Fruit fly (Drosophila melanogaster) whole organism, prepupa: ENCODE measurements around the gene CCT1.

ENCODE experiments used
- Blimp-1 ChIP-seq: fragments of 200-800 bp; sonication (Bioruptor generic); optimal IDR thresholded peaks from 3 replicates; lab custom pipeline; 2017; ENCODE audit warnings: missing biosample characterization, missing genetic modification characterization, mild to moderate bottlenecking, moderate library complexity, missing genetic modification reagents
- CG10631 ChIP-seq: fragments of 200-800 bp; sonication (Bioruptor generic); optimal IDR thresholded peaks from 2 replicates; lab custom pipeline; 2016; ENCODE audit warnings: missing biosample characterization, missing genetic modification characterization
- CG10669 ChIP-seq: fragments of 200-800 bp; sonication (Bioruptor generic); optimal IDR thresholded peaks from 3 replicates; lab custom pipeline; 2018; ENCODE audit warnings: missing biosample characterization, mild to moderate bottlenecking, missing genetic modification characterization, moderate library complexity
- CG11762 ChIP-seq: fragments of 200-800 bp; sonication (Bioruptor generic); optimal IDR thresholded peaks from 3 replicates; lab custom pipeline; 2016; ENCODE audit warnings: missing biosample characterization, missing genetic modification characterization; ENCODE audit not compliant: insufficient read depth
- CG11902 ChIP-seq: fragments of 200-800 bp; sonication (Bioruptor generic); optimal IDR thresholded peaks from 3 replicates; lab custom pipeline; 2016; ENCODE audit warnings: missing biosample characterization, missing genetic modification characterization
- CG1621 ChIP-seq: fragments of 200-800 bp; sonication (Bioruptor generic); optimal IDR thresholded peaks from 3 replicates; lab custom pipeline; 2018; ENCODE audit warnings: missing biosample characterization, mild to moderate bottlenecking, missing genetic modification characterization
- CG3032 ChIP-seq: fragments of 200-800 bp; optimal IDR thresholded peaks from 2 replicates; lab custom pipeline; 2019; ENCODE audit warnings: missing biosample characterization, mild to moderate bottlenecking, missing genetic modification characterization, moderate library complexity
- CG31627 ChIP-seq: fragments of 200-800 bp; sonication (Bioruptor generic); optimal IDR thresholded peaks from 3 replicates; lab custom pipeline; 2016; ENCODE audit warnings: missing biosample characterization, missing genetic modification characterization
- CG32006 ChIP-seq: fragments of 200-800 bp; sonication (Bioruptor generic); optimal IDR thresholded peaks from 3 replicates; lab custom pipeline; 2017; ENCODE audit warnings: missing biosample characterization, mild to moderate bottlenecking, missing genetic modification characterization
- CG34406 ChIP-seq: fragments of 200-800 bp; sonication (Bioruptor generic); optimal IDR thresholded peaks from 3 replicates; lab custom pipeline; 2016; ENCODE audit warnings: missing biosample characterization, missing genetic modification characterization
- CG3919 ChIP-seq: fragments of 200-800 bp; sonication (Bioruptor generic); optimal IDR thresholded peaks from 3 replicates; lab custom pipeline; 2016; ENCODE audit warnings: missing biosample characterization, missing genetic modification characterization
- CG6792 ChIP-seq: fragments of 200-800 bp; sonication (Bioruptor generic); optimal IDR thresholded peaks from 3 replicates; lab custom pipeline; 2016; ENCODE audit warnings: missing biosample characterization, missing genetic modification characterization
- CG6808 ChIP-seq: fragments of 200-800 bp; sonication (Bioruptor generic); optimal IDR thresholded peaks from 3 replicates; lab custom pipeline; 2017; ENCODE audit warnings: missing biosample characterization, missing genetic modification characterization, mild to moderate bottlenecking, moderate library complexity, missing genetic modification reagents
- CG7368 ChIP-seq: fragments of 200-800 bp; sonication (Bioruptor generic); optimal IDR thresholded peaks from 3 replicates; lab custom pipeline; 2016; ENCODE audit warnings: missing biosample characterization, missing genetic modification characterization
- CG8119 ChIP-seq: fragments of 200-800 bp; sonication (Bioruptor generic); IDR thresholded peaks from 3 replicates; pipeline ENCODE4 v1.3.6; 2022; ENCODE audit warnings: missing biosample characterization, missing genetic modification characterization
- CG8319 ChIP-seq: fragments of 200-800 bp; sonication (Bioruptor generic); optimal IDR thresholded peaks from 3 replicates; lab custom pipeline; 2016; ENCODE audit warnings: missing biosample characterization, missing genetic modification characterization
- CG8632 ChIP-seq: fragments of 200-800 bp; sonication (Bioruptor generic); optimal IDR thresholded peaks from 3 replicates; lab custom pipeline; 2016; ENCODE audit warnings: missing biosample characterization, missing genetic modification characterization
- CG9139 ChIP-seq: fragments of 200-800 bp; sonication (Bioruptor generic); optimal IDR thresholded peaks from 3 replicates; lab custom pipeline; 2017; ENCODE audit warnings: missing biosample characterization, mild to moderate bottlenecking, missing genetic modification characterization
- Eip75B ChIP-seq: fragments of 200-800 bp; sonication (Bioruptor generic); optimal IDR thresholded peaks from 3 replicates; lab custom pipeline; 2016; ENCODE audit warnings: missing biosample characterization, missing genetic modification characterization
- Eip78C ChIP-seq: fragments of 200-800 bp; sonication (Bioruptor generic); peaks from one replicate; lab custom pipeline; 2016; ENCODE audit warnings: missing biosample characterization, missing genetic modification characterization
- Eip93F ChIP-seq: fragments of 200-800 bp; sonication (Bioruptor generic); optimal IDR thresholded peaks from 2 replicates; lab custom pipeline; 2016; ENCODE audit warnings: missing biosample characterization, mild to moderate bottlenecking, missing genetic modification characterization
- Ets96B ChIP-seq: fragments of 200-800 bp; optimal IDR thresholded peaks from 2 replicates; lab custom pipeline; 2019; ENCODE audit warnings: missing biosample characterization, mild to moderate bottlenecking, missing genetic modification characterization, moderate library complexity
- Gug ChIP-seq: fragments of 200-800 bp; sonication (Bioruptor generic); IDR thresholded peaks from 2 replicates; pipeline ENCODE4 v1.3.6; 2022; ENCODE audit warnings: missing biosample characterization, missing genetic modification characterization
- Hr38 ChIP-seq: sonication (Bioruptor generic); optimal IDR thresholded peaks from 2 replicates; lab custom pipeline; 2016; ENCODE audit warnings: missing biosample characterization, missing genetic modification characterization
- Hr39 ChIP-seq: fragments of 200-800 bp; sonication (Bioruptor generic); optimal IDR thresholded peaks from 2 replicates; lab custom pipeline; 2016; ENCODE audit warnings: missing biosample characterization, missing genetic modification characterization
- Hr4 ChIP-seq: fragments of 200-800 bp; sonication (Bioruptor generic); optimal IDR thresholded peaks from 3 replicates; lab custom pipeline; 2016; ENCODE audit warnings: missing biosample characterization, missing genetic modification characterization
- Lpt ChIP-seq: fragments of 200-800 bp; sonication (Bioruptor generic); optimal IDR thresholded peaks from 3 replicates; lab custom pipeline; 2016; ENCODE audit warnings: missing biosample characterization, missing genetic modification characterization
- Met ChIP-seq: fragments of 200-800 bp; sonication (Bioruptor generic); optimal IDR thresholded peaks from 3 replicates; lab custom pipeline; 2016; ENCODE audit warnings: missing biosample characterization, missing genetic modification characterization
- OdsH ChIP-seq: fragments of 200-800 bp; sonication (Bioruptor generic); optimal IDR thresholded peaks from 3 replicates; lab custom pipeline; 2016; ENCODE audit warnings: missing biosample characterization, missing genetic modification characterization
- Sox102F ChIP-seq: fragments of 200-800 bp; sonication (Bioruptor generic); optimal IDR thresholded peaks from 2 replicates; lab custom pipeline; 2016; ENCODE audit warnings: missing biosample characterization, mild to moderate bottlenecking, missing genetic modification characterization
- Sox14 ChIP-seq: fragments of 200-800 bp; sonication (Bioruptor generic); optimal IDR thresholded peaks from 3 replicates; lab custom pipeline; 2016; ENCODE audit warnings: missing biosample characterization, missing genetic modification characterization
- achi ChIP-seq: fragments of 200-800 bp; sonication (Bioruptor generic); optimal IDR thresholded peaks from 3 replicates; lab custom pipeline; 2016; ENCODE audit warnings: missing biosample characterization, missing genetic modification characterization
- acj6 ChIP-seq: fragments of 200-800 bp; sonication (Bioruptor generic); optimal IDR thresholded peaks from 3 replicates; lab custom pipeline; 2016; ENCODE audit warnings: missing biosample characterization, missing genetic modification characterization
- dac ChIP-seq: fragments of 200-800 bp; sonication (Bioruptor generic); optimal IDR thresholded peaks from 2 replicates; lab custom pipeline; 2017; ENCODE audit warnings: missing biosample characterization, mild to moderate bottlenecking, missing genetic modification characterization
- eg ChIP-seq: fragments of 200-800 bp; sonication (Bioruptor generic); IDR thresholded peaks from 3 replicates; pipeline ENCODE4 v1.3.6; 2022; ENCODE audit warnings: missing biosample characterization, missing genetic modification characterization
- esn ChIP-seq: fragments of 200-800 bp; sonication (Bioruptor generic); optimal IDR thresholded peaks from 2 replicates; lab custom pipeline; 2016; ENCODE audit warnings: missing biosample characterization, mild to moderate bottlenecking, missing genetic modification characterization, moderate library complexity
- fd59A ChIP-seq: fragments of 200-800 bp; sonication (Bioruptor generic); optimal IDR thresholded peaks from 2 replicates; lab custom pipeline; 2017; ENCODE audit warnings: missing biosample characterization, mild to moderate bottlenecking, missing genetic modification characterization, missing genetic modification reagents
- fkh ChIP-seq: fragments of 200-800 bp; sonication (Bioruptor generic); optimal IDR thresholded peaks from 3 replicates; lab custom pipeline; 2017; ENCODE audit warnings: missing biosample characterization, mild to moderate bottlenecking, missing genetic modification characterization, moderate library complexity
- lz ChIP-seq: fragments of 200-800 bp; sonication (Bioruptor generic); optimal IDR thresholded peaks from 3 replicates; lab custom pipeline; 2016; ENCODE audit warnings: missing biosample characterization, missing genetic modification characterization
- net ChIP-seq: fragments of 200-800 bp; sonication (Bioruptor generic); optimal IDR thresholded peaks from 3 replicates; lab custom pipeline; 2016; ENCODE audit warnings: missing biosample characterization, missing genetic modification characterization
- pdm3 ChIP-seq: fragments of 200-800 bp; sonication (Bioruptor generic); optimal IDR thresholded peaks from 3 replicates; lab custom pipeline; 2016; ENCODE audit warnings: missing biosample characterization, missing genetic modification characterization
- salr ChIP-seq, 2 experiments: fragments of 200-800 bp; sonication (Bioruptor generic); optimal IDR thresholded peaks; 3 replicates each; lab custom pipeline; 2016 to 2018; ENCODE audit warnings: missing biosample characterization in 2 of 2, missing genetic modification characterization in 2 of 2, mild to moderate bottlenecking in 1 of 2
- ss ChIP-seq, 2 experiments: fragments of 200-800 bp; sonication (Bioruptor generic); optimal IDR thresholded peaks; 2 replicates in 1 of 2; 3 replicates in 1 of 2; lab custom pipeline; 2017 to 2018; ENCODE audit warnings: mild to moderate bottlenecking in 2 of 2, missing biosample characterization in 2 of 2, missing genetic modification characterization in 2 of 2, moderate library complexity in 1 of 2
- svp ChIP-seq: fragments of 200-800 bp; sonication (Bioruptor generic); peaks from one replicate; lab custom pipeline; 2016; ENCODE audit warnings: missing biosample characterization, missing genetic modification characterization
- topi ChIP-seq: fragments of 200-800 bp; sonication (Bioruptor generic); optimal IDR thresholded peaks from 3 replicates; lab custom pipeline; 2016; ENCODE audit warnings: missing biosample characterization, missing genetic modification characterization
- vri ChIP-seq: fragments of 200-800 bp; sonication (Bioruptor generic); optimal IDR thresholded peaks from 3 replicates; lab custom pipeline; 2016; ENCODE audit warnings: missing biosample characterization, mild to moderate bottlenecking, missing genetic modification characterization

Gene CCT1

dm6 chr3R:22538877-22539276 is 47.6 kb upstream of the CCT1 start:
- TF ChIP-seq Gug (GFP tag; lab: Robert Waterston, UW): no peak
- peak; percentile 47 for TF ChIP-seq Ets96B (tag; lab: Kevin White, UChicago)
- peak; percentile 32 for TF ChIP-seq acj6 (GFP tag; lab: Kevin White, UChicago)
- TF ChIP-seq CG3919 (GFP tag; lab: Kevin White, UChicago): peak; percentile 18
- no peak for TF ChIP-seq CG10631 (GFP tag; lab: Kevin White, UChicago)
- TF ChIP-seq CG34406 (GFP tag; lab: Kevin White, UChicago): peak; percentile 58
- peak; percentile 38 for TF ChIP-seq CG6792 (GFP tag; lab: Kevin White, UChicago)
- TF ChIP-seq CG11902: peak; percentile 25
- TF ChIP-seq OdsH: peak; percentile 52
- TF ChIP-seq Sox14: peak; percentile 6
- no peak for TF ChIP-seq salr (GFP tag; optimal IDR thresholded peaks at IDR 0.05; lab: Kevin White, UChicago)
- TF ChIP-seq lz (GFP tag; lab: Kevin White, UChicago): peak; percentile 28
- TF ChIP-seq svp: peak; percentile 46
- TF ChIP-seq CG3032 (tag; lab: Kevin White, UChicago): peak; percentile 40
- TF ChIP-seq CG10669 (GFP tag; lab: Kevin White, UChicago): peak; percentile 28
- peak; percentile 36 for TF ChIP-seq CG8319 (GFP tag; lab: Kevin White, UChicago)
- TF ChIP-seq topi: peak; percentile 41
- TF ChIP-seq Eip78C (GFP tag; lab: Kevin White, UChicago): peak; percentile 82
- TF ChIP-seq pdm3 (GFP tag; lab: Kevin White, UChicago): peak; percentile 35
- TF ChIP-seq esn (GFP tag; lab: Kevin White, UChicago): peak; percentile 43
- TF ChIP-seq Hr4 (GFP tag; lab: Kevin White, UChicago): no peak
- TF ChIP-seq Hr39 (GFP tag; lab: Kevin White, UChicago): no peak
- no peak for TF ChIP-seq CG32006 (GFP tag; lab: Kevin White, UChicago)
- TF ChIP-seq CG6808 (GFP tag; lab: Kevin White, UChicago): peak; percentile 16
- peak; percentile 21 for TF ChIP-seq Met (GFP tag; lab: Kevin White, UChicago)
- TF ChIP-seq CG11762 (GFP tag; lab: Kevin White, UChicago): peak; percentile 27
- TF ChIP-seq CG8632: peak; percentile 49
- peak; percentile 43 for TF ChIP-seq Eip75B (GFP tag; lab: Kevin White, UChicago)
- peak; percentile 25 for TF ChIP-seq achi (GFP tag; lab: Kevin White, UChicago)

DNA sequence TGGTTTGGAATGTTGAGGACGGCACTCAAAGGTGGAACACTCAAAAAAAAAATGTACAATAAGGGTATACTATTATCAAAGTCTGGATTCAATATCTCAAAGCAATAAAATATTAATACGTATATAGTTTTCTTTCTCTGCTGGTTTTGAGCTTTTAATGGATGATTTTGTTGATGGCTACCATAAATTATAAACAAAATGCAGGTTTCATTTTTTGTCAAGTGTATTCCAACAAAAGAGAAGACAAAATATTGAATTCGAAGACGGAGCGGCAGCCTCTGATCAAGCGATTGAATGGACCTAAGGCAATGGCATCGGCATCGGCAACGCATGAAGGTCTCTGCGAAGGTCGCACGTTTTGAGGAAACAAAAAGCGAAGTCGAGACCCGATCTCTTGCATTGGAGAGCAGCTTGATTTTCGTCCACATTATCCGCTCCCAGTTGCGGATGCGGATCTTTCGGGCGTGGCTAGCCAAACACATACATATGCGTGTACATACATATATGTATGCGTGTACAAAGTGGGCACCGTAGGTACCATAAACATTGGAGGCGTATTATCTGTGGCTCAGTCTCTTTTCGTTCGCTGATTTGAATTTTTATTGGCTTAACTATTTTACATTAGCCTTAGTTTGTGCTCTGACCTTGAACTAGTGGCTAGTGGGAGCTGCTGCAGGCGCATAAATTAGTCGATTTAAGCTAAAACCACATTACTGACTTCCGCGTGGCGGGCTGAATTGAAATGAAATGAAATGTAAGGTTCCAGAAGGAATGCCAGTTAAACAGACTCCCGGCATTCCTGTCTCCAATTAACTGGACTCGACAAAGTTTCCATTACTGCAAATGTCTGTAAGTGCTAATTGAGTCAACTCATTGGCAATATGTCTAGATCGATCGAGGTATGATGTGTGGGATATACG is 45.5 kb upstream of the CCT1 start:
- TF ChIP-seq Hr38 (GFP tag; lab: Kevin White, UChicago) (no peak), Sox102F (GFP tag; lab: Kevin White, UChicago) (peak; percentile 28), CG6792 (GFP tag; lab: Kevin White, UChicago) (peak; percentile 73), esn (GFP tag; lab: Kevin White, UChicago) (peak; percentile 51), CG7368 (peak; percentile 74), eg (GFP tag; lab: Robert Waterston, UW) (no peak), Lpt (GFP tag; lab: Kevin White, UChicago) (no peak), fd59A (GFP tag; lab: Kevin White, UChicago) (peak; percentile 73), CG3919 (GFP tag; lab: Kevin White, UChicago) (peak; percentile 79), vri (GFP tag; lab: Kevin White, UChicago) (peak; percentile 8), salr (GFP tag; optimal IDR thresholded peaks at IDR 0.05; lab: Kevin White, UChicago) (peak in 1 of 2 experiments; percentile 66), fkh (GFP tag; lab: Kevin White, UChicago) (no peak), svp (peak; percentile 83), ss (GFP tag; optimal IDR thresholded peaks at IDR 0.05; lab: Kevin White, UChicago) (peak; percentile 71 to 73), Hr39 (GFP tag; lab: Kevin White, UChicago) (peak; percentile 34), CG11902 (peak; percentile 54), CG8119 (GFP tag; lab: Robert Waterston, UW) (no peak), net (peak; percentile 46), Eip75B (GFP tag; lab: Kevin White, UChicago) (peak; percentile 82), CG34406 (GFP tag; lab: Kevin White, UChicago) (peak; percentile 72), CG6808 (GFP tag; lab: Kevin White, UChicago) (peak; percentile 80), CG11762 (GFP tag; lab: Kevin White, UChicago) (peak; percentile 58), Blimp-1 (GFP tag; lab: Kevin White, UChicago) (no peak), CG31627 (GFP tag; lab: Kevin White, UChicago) (peak; percentile 28), CG9139 (GFP tag; lab: Kevin White, UChicago) (peak; percentile 47), Gug (GFP tag; lab: Robert Waterston, UW) (no peak), OdsH (peak; percentile 66), Eip93F (GFP tag; lab: Kevin White, UChicago) (no peak), Sox14 (peak; percentile 61), CG1621 (tag; lab: Kevin White, UChicago) (peak; percentile 77), Ets96B (tag; lab: Kevin White, UChicago) (peak; percentile 85), dac (GFP tag; lab: Kevin White, UChicago) (no peak)
